Worm (Caenorhabditis elegans): Measurements from ENCODE around the gene ZC317.2.
A peak's percentile ranks its signal among the peaks of the same experiment; 100 is the strongest.

Gene ZC317.2

DNA sequence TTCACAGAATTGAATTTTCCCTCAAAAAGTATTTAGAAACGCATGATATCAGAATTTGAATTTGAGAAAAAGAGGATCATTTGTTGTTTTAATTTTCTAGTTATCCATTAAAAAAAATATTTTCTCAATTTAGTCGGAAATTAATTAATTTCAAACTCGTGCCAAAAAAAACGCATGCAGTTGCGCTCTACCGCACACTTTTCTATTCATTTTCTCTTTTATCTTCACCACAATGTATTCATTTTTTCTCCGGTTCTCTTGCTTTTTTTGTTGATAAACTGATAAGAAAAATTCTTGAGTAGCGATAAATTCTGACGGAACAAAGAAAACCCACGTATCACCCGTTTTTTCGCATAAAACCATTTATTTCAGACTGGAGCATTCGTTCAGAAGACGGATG lies 26.9 kb upstream of the ZC317.2 start, which contains the start of gene acl-6:
Gene acl-6 (plus strand): TSS at position 367 of the 400 bp plus-strand sequence.
- TF ChIP-seq F44E2.7 (GFP tag; IDR thresholded peaks at IDR 0.05) (no peak), daf-12 (tag; optimal IDR thresholded peaks at IDR 0.05) (no peak), mes-2 (tag; optimal IDR thresholded peaks at IDR 0.05; ENCODE audit: poor library complexity, severe bottlenecking) (peak; percentile 79), nhr-77 (tag; optimal IDR thresholded peaks at IDR 0.05) (peak; percentile 95), dmd-8 (GFP tag; IDR thresholded peaks at IDR 0.05) (no peak), daf-16 (GFP tag; optimal IDR thresholded peaks at IDR 0.05) (peak in 1 of 2 experiments; percentile 22), daf-16 (tag; optimal IDR thresholded peaks at IDR 0.05) (peak; percentile 85), ces-1 (GFP tag; optimal IDR thresholded peaks at IDR 0.05) (no peak), dpl-1 (GFP tag; optimal IDR thresholded peaks at IDR 0.05) (peak; percentile 90), nhr-11 (tag; optimal IDR thresholded peaks at IDR 0.05) (peak; percentile 3), hlh-11 (tag; optimal IDR thresholded peaks at IDR 0.05) (peak; percentile 88), nhr-48 (tag; optimal IDR thresholded peaks at IDR 0.05) (peak; percentile 37), vab-7 (GFP tag; IDR thresholded peaks at IDR 0.05) (no peak), tra-1 (GFP tag; IDR thresholded peaks at IDR 0.05) (peak; percentile 71; the same call in 1 of the 2 replicates), ceh-44 (GFP tag; IDR thresholded peaks at IDR 0.05) (no peak), zfp-2 (tag; optimal IDR thresholded peaks at IDR 0.05) (no peak), Y5F2A.4 (GFP tag; optimal IDR thresholded peaks at IDR 0.05) (no peak), spr-1 (tag; optimal IDR thresholded peaks at IDR 0.05) (no peak), ztf-11 (tag; optimal IDR thresholded peaks at IDR 0.05) (no peak), hlh-30 (tag; optimal IDR thresholded peaks at IDR 0.05; ENCODE audit: insufficient read depth) (peak; percentile 67), mxl-3 (GFP tag; optimal IDR thresholded peaks at IDR 0.05) (peak; percentile 67), nhr-76 (tag; optimal IDR thresholded peaks at IDR 0.05) (no peak), daf-8 (GFP tag; IDR thresholded peaks at IDR 0.05) (no peak), hmg-1.1 (GFP tag; IDR thresholded peaks at IDR 0.05) (0 out of 2 replicates have a peak, but pooled peaks have one; percentile 37), F26F4.8 (GFP tag; conservative IDR thresholded peaks at IDR 0.05) (no peak), sdz-12 (GFP tag; optimal IDR thresholded peaks at IDR 0.05) (no peak), dmd-6 (GFP tag; IDR thresholded peaks at IDR 0.05) (peak; percentile 90), lin-39 (tag; optimal IDR thresholded peaks at IDR 0.05) (no peak), F10B5.3 (tag; optimal IDR thresholded peaks at IDR 0.05) (no peak), nhr-102 (tag; optimal IDR thresholded peaks at IDR 0.05) (peak; percentile 34), mep-1 (tag; optimal IDR thresholded peaks at IDR 0.05) (peak; percentile 81), lin-1 (GFP tag; IDR thresholded peaks at IDR 0.05) (0 out of 2 replicates have a peak, but pooled peaks have one; percentile 34), ceh-20 (GFP tag; IDR thresholded peaks at IDR 0.05) (0 out of 2 replicates have a peak, but pooled peaks have one; percentile 31), Y105C5A.15 (GFP tag; IDR thresholded peaks at IDR 0.05) (no peak), mxl-2 (GFP tag; conservative IDR thresholded peaks at IDR 0.05) (no peak), jun-1 (tag; optimal IDR thresholded peaks at IDR 0.05) (no peak), ceh-32 (tag; optimal IDR thresholded peaks at IDR 0.05; ENCODE audit: poor library complexity) (no peak), php-3 (GFP tag; IDR thresholded peaks at IDR 0.05) (peak; percentile 85), pqm-1 (tag; optimal IDR thresholded peaks at IDR 0.05) (peak; percentile 99), F49E8.2 (tag; optimal IDR thresholded peaks at IDR 0.05; ENCODE audit: borderline replicate concordance) (no peak), pha-4 (GFP tag; IDR thresholded peaks at IDR 0.05) (no peak), pha-4 (tag; optimal IDR thresholded peaks at IDR 0.05) (peak; percentile 14), aha-1 (tag) (peak; percentile 79), mdl-1 (tag; optimal IDR thresholded peaks at IDR 0.05) (peak in 1 of 2 experiments; percentile 76), gei-8 (GFP tag; optimal IDR thresholded peaks at IDR 0.05) (no peak), rbr-2 (tag; optimal IDR thresholded peaks at IDR 0.05) (peak; percentile 10), F37D6.2 (tag; optimal IDR thresholded peaks at IDR 0.05) (no peak), nhr-111 (GFP tag; optimal IDR thresholded peaks at IDR 0.05) (no peak), T26A8.4 (GFP tag; IDR thresholded peaks at IDR 0.05) (no peak), Y48G9A.11 (GFP tag; IDR thresholded peaks at IDR 0.05) (no peak), nhr-28 (tag; optimal IDR thresholded peaks at IDR 0.05) (peak; percentile 97), duxl-1 (tag; optimal IDR thresholded peaks at IDR 0.05; ENCODE audit: poor library complexity) (no peak)

All from whole organism, L4 larva.